Worm (Caenorhabditis elegans) whole organism, mixed stage, embryonic: ENCODE results near the gene amt-3.

ENCODE experiments used
- ham-2 ChIP-seq: fragments of 200-800 bp; sonication (Bioruptor generic); optimal IDR thresholded peaks from 2 replicates; lab custom pipeline; 2018; ENCODE audit warnings: mild to moderate bottlenecking, missing genetic modification characterization, missing compliant biosample characterization
- nhr-76 ChIP-seq: sonication (generic microtip); optimal IDR thresholded peaks from 2 replicates; lab custom pipeline; 2017; ENCODE audit warnings: missing biosample characterization, missing genetic modification characterization
- ztf-11 ChIP-seq: fragments of 150-350 bp; optimal IDR thresholded peaks from 2 replicates; lab custom pipeline; 2014; ENCODE audit warnings: missing biosample characterization, missing genetic modification characterization

DNA sequence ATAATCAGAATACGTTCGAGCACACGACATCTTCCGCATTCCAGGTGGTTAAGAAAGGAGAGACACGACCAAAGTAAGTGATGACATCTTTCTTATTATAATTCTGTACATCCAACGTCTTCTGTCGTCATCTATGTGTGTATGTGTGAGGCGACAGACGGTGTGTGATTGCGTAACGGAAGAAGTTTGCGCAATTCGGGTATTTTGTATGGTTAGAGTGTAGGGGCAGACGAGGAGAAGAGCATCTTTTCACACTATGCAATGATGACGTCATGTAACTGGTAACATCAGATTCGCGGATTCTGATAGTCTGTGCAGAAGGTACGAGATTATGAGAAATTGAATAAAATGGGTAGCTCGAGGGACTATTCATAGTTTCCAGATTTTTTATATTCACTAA is 46.1 kb upstream of the amt-3 start:
- TF ChIP-seq ham-2 (no peak), ztf-11 (tag; lab: Kevin White, UChicago) (no peak), nhr-76 (tag; lab: Kevin White, UChicago) (no peak)
